Fruit fly (Drosophila melanogaster) whole organism, embryonic: ENCODE measurements around the gene Dic61B.

ENCODE experiments used
- Aef1 ChIP-seq: fragments of 200-800 bp; sonication (Bioruptor generic); IDR thresholded peaks from 3 replicates; pipeline ENCODE4 v1.3.6; 2022; ENCODE audit warnings: missing biosample characterization, missing genetic modification characterization
- BtbVII ChIP-seq: fragments of 200-800 bp; sonication (Bioruptor generic); optimal IDR thresholded peaks from 3 replicates; lab custom pipeline; 2017; ENCODE audit warnings: missing biosample characterization, mild to moderate bottlenecking, missing genetic modification characterization
- CG1024 ChIP-seq: fragments of 200-800 bp; sonication (Bioruptor generic); IDR thresholded peaks from 2 replicates; pipeline ENCODE4 v1.3.6; 2022; ENCODE audit warnings: missing biosample characterization, missing genetic modification characterization
- CG10366 ChIP-seq: fragments of 200-800 bp; sonication (Bioruptor generic); IDR thresholded peaks from 2 replicates; pipeline ENCODE4 v1.3.6; 2022; ENCODE audit warnings: missing biosample characterization, missing genetic modification characterization
- CG11560 ChIP-seq: fragments of 200-800 bp; sonication (Bioruptor generic); IDR thresholded peaks from 3 replicates; pipeline ENCODE4 v1.3.6; 2022; ENCODE audit warnings: missing biosample characterization, missing genetic modification characterization
- CG11723 ChIP-seq: fragments of 200-800 bp; sonication (Bioruptor generic); optimal IDR thresholded peaks from 2 replicates; lab custom pipeline; 2017; ENCODE audit warnings: missing biosample characterization, mild to moderate bottlenecking, missing genetic modification characterization
- CG12071 ChIP-seq: fragments of 200-800 bp; sonication (Bioruptor generic); optimal IDR thresholded peaks from 3 replicates; lab custom pipeline; 2018; ENCODE audit warnings: missing biosample characterization, mild to moderate bottlenecking, missing genetic modification characterization
- CG12155 ChIP-seq: fragments of 200-800 bp; sonication (Bioruptor generic); optimal IDR thresholded peaks from 3 replicates; lab custom pipeline; 2016; ENCODE audit warnings: missing biosample characterization, missing genetic modification characterization
- CG12236 ChIP-seq: fragments of 200-800 bp; sonication (Bioruptor generic); optimal IDR thresholded peaks from 2 replicates; lab custom pipeline; 2016; ENCODE audit warnings: missing biosample characterization, missing genetic modification characterization
- CG12744 ChIP-seq: fragments of 200-800 bp; sonication (Bioruptor generic); optimal IDR thresholded peaks from 2 replicates; lab custom pipeline; 2016; ENCODE audit warnings: missing biosample characterization, missing genetic modification characterization
- CG12942 ChIP-seq: fragments of 200-800 bp; sonication (Bioruptor generic); optimal IDR thresholded peaks from 3 replicates; lab custom pipeline; 2016; ENCODE audit warnings: missing biosample characterization, missing genetic modification characterization
- CG13123 ChIP-seq: fragments of 200-800 bp; sonication (Bioruptor generic); optimal IDR thresholded peaks from 2 replicates; lab custom pipeline; 2016; ENCODE audit warnings: missing biosample characterization, missing genetic modification characterization
- CG14710 ChIP-seq: fragments of 200-800 bp; sonication (Bioruptor generic); optimal IDR thresholded peaks from 3 replicates; lab custom pipeline; 2019; ENCODE audit warnings: missing biosample characterization, mild to moderate bottlenecking, missing genetic modification characterization, moderate library complexity
- CG14965 ChIP-seq: fragments of 200-800 bp; sonication (Bioruptor generic); optimal IDR thresholded peaks from 2 replicates; lab custom pipeline; 2016; ENCODE audit warnings: missing biosample characterization, missing genetic modification characterization, borderline replicate concordance
- CG1529 ChIP-seq: fragments of 200-800 bp; sonication (Bioruptor generic); optimal IDR thresholded peaks from 3 replicates; lab custom pipeline; 2018; ENCODE audit warnings: missing biosample characterization, missing genetic modification characterization
- CG17385 ChIP-seq: fragments of 200-800 bp; sonication (Bioruptor generic); optimal IDR thresholded peaks from 3 replicates; lab custom pipeline; 2018; ENCODE audit warnings: missing biosample characterization, mild to moderate bottlenecking, missing genetic modification characterization
- CG17802 ChIP-seq: fragments of 200-800 bp; sonication (Bioruptor generic); optimal IDR thresholded peaks from 2 replicates; lab custom pipeline; 2018; ENCODE audit warnings: missing biosample characterization, mild to moderate bottlenecking, missing genetic modification characterization, moderate library complexity
- CG18262 ChIP-seq: fragments of 200-800 bp; optimal IDR thresholded peaks from 3 replicates; lab custom pipeline; 2019; ENCODE audit warnings: missing biosample characterization, mild to moderate bottlenecking, missing genetic modification characterization, moderate library complexity
- CG18476 ChIP-seq: fragments of 200-800 bp; sonication (Bioruptor generic); optimal IDR thresholded peaks from 2 replicates; lab custom pipeline; 2016; ENCODE audit warnings: missing biosample characterization, mild to moderate bottlenecking, missing genetic modification characterization
- CG2875 ChIP-seq: fragments of 200-800 bp; sonication (Bioruptor generic); optimal IDR thresholded peaks from 2 replicates; lab custom pipeline; 2017; ENCODE audit warnings: missing biosample characterization, mild to moderate bottlenecking, missing genetic modification characterization, missing genetic modification reagents
- CG31224 ChIP-seq: fragments of 200-800 bp; sonication (Bioruptor generic); IDR thresholded peaks from 2 replicates; pipeline ENCODE4 v1.3.6; 2022; ENCODE audit warnings: missing biosample characterization, missing genetic modification characterization
- CG33213 ChIP-seq: fragments of 200-800 bp; sonication (Bioruptor generic); optimal IDR thresholded peaks from 3 replicates; lab custom pipeline; 2016; ENCODE audit warnings: missing biosample characterization, missing genetic modification characterization
- CG34376 ChIP-seq: fragments of 200-800 bp; sonication (Bioruptor generic); optimal IDR thresholded peaks from 2 replicates; lab custom pipeline; 2018; ENCODE audit warnings: missing biosample characterization, mild to moderate bottlenecking, missing genetic modification characterization
- CG4360 ChIP-seq: fragments of 200-800 bp; sonication (Bioruptor generic); IDR thresholded peaks from 2 replicates; pipeline ENCODE4 v1.3.6; 2022; ENCODE audit warnings: missing biosample characterization, missing genetic modification characterization
- CG4854 ChIP-seq: fragments of 200-800 bp; sonication (Bioruptor generic); optimal IDR thresholded peaks from 2 replicates; lab custom pipeline; 2016; ENCODE audit warnings: missing biosample characterization, missing genetic modification characterization, inconsistent platforms
- CG8944 ChIP-seq: fragments of 200-800 bp; sonication (Bioruptor generic); optimal IDR thresholded peaks from 3 replicates; lab custom pipeline; 2016; ENCODE audit warnings: missing biosample characterization, missing genetic modification characterization
- D19B ChIP-seq: fragments of 200-800 bp; sonication (Bioruptor generic); optimal IDR thresholded peaks from 2 replicates; lab custom pipeline; 2017; ENCODE audit warnings: missing biosample characterization, mild to moderate bottlenecking, missing genetic modification characterization
- Doc2 ChIP-seq: fragments of 200-800 bp; sonication (Bioruptor generic); IDR thresholded peaks from 2 replicates; pipeline ENCODE4 v1.3.6; 2022; ENCODE audit warnings: missing biosample characterization, missing genetic modification characterization
- H2.0 ChIP-seq: fragments of 200-800 bp; sonication (Bioruptor generic); IDR thresholded peaks from 2 replicates; pipeline ENCODE4 v1.3.6; 2022; ENCODE audit warnings: missing biosample characterization, missing genetic modification characterization
- Hand ChIP-seq: fragments of 200-800 bp; sonication (Bioruptor generic); optimal IDR thresholded peaks from 2 replicates; lab custom pipeline; 2017; ENCODE audit warnings: mild to moderate bottlenecking, missing biosample characterization, missing genetic modification reagents, missing genetic modification characterization
- MTF-1 ChIP-seq: fragments of 200-800 bp; sonication (Bioruptor generic); optimal IDR thresholded peaks from 2 replicates; lab custom pipeline; 2018; ENCODE audit warnings: missing biosample characterization, mild to moderate bottlenecking, missing genetic modification characterization, borderline replicate concordance
- Nf-YA ChIP-seq: fragments of 200-800 bp; sonication (Bioruptor generic); IDR thresholded peaks from 2 replicates; pipeline ENCODE4 v1.3.6; 2022; ENCODE audit warnings: missing biosample characterization, missing genetic modification characterization
- Scr ChIP-seq: fragments of 200-800 bp; sonication (Bioruptor generic); IDR thresholded peaks from 2 replicates; pipeline ENCODE4 v1.3.6; 2022; ENCODE audit warnings: missing biosample characterization, missing genetic modification characterization; ENCODE audit not compliant: partially characterized antibody
- Sry-δ ChIP-seq: fragments of 200-800 bp; sonication (Bioruptor generic); optimal IDR thresholded peaks from 2 replicates; lab custom pipeline; 2016; ENCODE audit warnings: missing biosample characterization, missing genetic modification characterization
- chm ChIP-seq: fragments of 200-800 bp; sonication (Bioruptor generic); IDR thresholded peaks from 2 replicates; pipeline ENCODE4 v1.3.6; 2022; ENCODE audit warnings: missing biosample characterization, missing genetic modification characterization
- crc ChIP-seq: fragments of 200-800 bp; sonication (Bioruptor generic); optimal IDR thresholded peaks from 2 replicates; lab custom pipeline; 2016; ENCODE audit warnings: missing biosample characterization, missing genetic modification characterization
- esg ChIP-seq: fragments of 200-800 bp; sonication (Bioruptor generic); conservative IDR thresholded peaks from 2 replicates; pipeline ENCODE4 v1.3.6; 2022; ENCODE audit warnings: missing biosample characterization, missing genetic modification characterization
- gce ChIP-seq: fragments of 200-800 bp; sonication (Bioruptor generic); IDR thresholded peaks from 3 replicates; pipeline ENCODE4 v1.3.6; 2022; ENCODE audit warnings: missing biosample characterization, missing genetic modification characterization
- luna ChIP-seq: fragments of 200-800 bp; sonication (Bioruptor generic); optimal IDR thresholded peaks from 2 replicates; lab custom pipeline; 2016; ENCODE audit warnings: missing biosample characterization, missing genetic modification characterization
- mld ChIP-seq: fragments of 200-800 bp; sonication (Bioruptor generic); IDR thresholded peaks from 3 replicates; pipeline ENCODE4 v1.3.6; 2022; ENCODE audit warnings: missing biosample characterization, missing genetic modification characterization; ENCODE audit not compliant: partially characterized antibody
- nau ChIP-seq: fragments of 200-800 bp; sonication (Bioruptor generic); optimal IDR thresholded peaks from 3 replicates; lab custom pipeline; 2017; ENCODE audit warnings: missing biosample characterization, mild to moderate bottlenecking, missing genetic modification characterization, missing genetic modification reagents
- phol ChIP-seq: fragments of 200-800 bp; sonication (Bioruptor generic); optimal IDR thresholded peaks from 3 replicates; lab custom pipeline; 2018; ENCODE audit warnings: missing biosample characterization, mild to moderate bottlenecking, missing genetic modification characterization, moderate library complexity
- prd ChIP-seq, 3 experiments: fragments of >200 bp in 2 of 3; fragments of 200-800 bp in 1 of 3; sonication (Bioruptor generic) in 1 of 3; optimal IDR thresholded peaks in 2 of 3; IDR thresholded peaks in 1 of 3; 2 replicates in 2 of 3; 3 replicates in 1 of 3; pipeline versions ENCODE4 v1.3.6 to Lab custom; 2017 to 2022; ENCODE audit warnings: missing biosample characterization in 1 of 3, missing genetic modification characterization in 1 of 3
- pum ChIP-seq: fragments of 200-800 bp; sonication (Bioruptor generic); optimal IDR thresholded peaks from 2 replicates; lab custom pipeline; 2016; ENCODE audit warnings: missing biosample characterization, missing genetic modification characterization
- seq ChIP-seq: fragments of 200-800 bp; sonication (Bioruptor generic); IDR thresholded peaks from 2 replicates; pipeline ENCODE4 v1.3.6; 2022; ENCODE audit warnings: missing biosample characterization, missing genetic modification characterization
- shn ChIP-seq: fragments of 200-800 bp; sonication (Bioruptor generic); optimal IDR thresholded peaks from 3 replicates; lab custom pipeline; 2016; ENCODE audit warnings: missing biosample characterization, missing genetic modification characterization
- sr ChIP-seq: fragments of 200-800 bp; sonication (Bioruptor generic); IDR thresholded peaks from 3 replicates; pipeline ENCODE4 v1.3.6; 2022; ENCODE audit warnings: missing biosample characterization, missing genetic modification characterization
- trem ChIP-seq: fragments of 200-800 bp; optimal IDR thresholded peaks from 3 replicates; lab custom pipeline; 2019; ENCODE audit warnings: missing biosample characterization, mild to moderate bottlenecking, missing genetic modification characterization, moderate library complexity
- usp ChIP-seq: fragments of >200 bp; optimal IDR thresholded peaks from 2 replicates; lab custom pipeline; 2017; ENCODE audit warnings: missing biosample characterization, missing genetic modification characterization
- zfh1 ChIP-seq: fragments of 200-800 bp; sonication (Bioruptor generic); IDR thresholded peaks from 3 replicates; pipeline ENCODE4 v1.3.6; 2022; ENCODE audit warnings: missing biosample characterization, missing genetic modification characterization

The Dic61B gene

DNA sequence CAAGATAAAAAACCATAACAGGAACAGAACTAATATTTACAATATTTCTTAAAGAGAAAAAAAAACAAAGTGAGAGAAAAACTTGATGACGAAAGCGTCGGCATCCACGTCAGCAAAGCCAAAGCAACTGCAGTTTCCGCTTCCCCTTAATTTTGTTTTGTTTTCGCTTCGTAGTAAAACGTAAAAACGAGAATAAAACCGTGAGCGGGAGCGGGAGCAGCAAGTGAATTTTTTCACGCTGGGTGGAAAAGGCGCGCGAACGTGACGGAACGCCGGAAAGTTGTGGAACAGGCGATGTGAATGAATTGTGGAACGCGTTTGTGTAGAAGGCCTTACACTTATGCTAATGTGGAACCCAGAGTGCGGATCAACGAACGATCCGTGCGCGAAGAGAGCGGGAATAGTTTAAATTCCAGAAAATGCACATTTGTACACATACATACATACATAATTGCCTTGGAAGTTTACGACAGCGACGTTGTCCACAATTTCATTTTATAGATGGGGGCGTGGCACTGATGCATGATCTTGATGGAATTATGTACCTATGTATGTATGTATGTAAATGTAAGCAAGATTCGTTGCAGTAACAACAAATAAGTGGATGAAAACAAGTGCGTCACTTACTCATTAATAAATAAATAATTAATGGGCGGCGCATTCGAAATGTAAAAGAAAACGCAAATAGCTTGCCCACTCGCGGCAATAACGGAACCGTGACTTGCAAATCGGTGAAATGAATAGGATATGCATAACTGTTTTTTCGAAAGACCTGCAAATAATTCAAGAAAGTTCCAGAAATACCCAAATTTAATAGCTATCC, 23.9 kb downstream of the Dic61B start (continued):
- no peak for TF ChIP-seq Aef1
- TF ChIP-seq CG17802 (tag; lab: Kevin White, UChicago): no peak
- no peak for TF ChIP-seq CG8944 (GFP tag; lab: Kevin White, UChicago)
- no peak for TF ChIP-seq Scr
- no peak for TF ChIP-seq CG4360 (GFP tag; lab: Robert Waterston, UW)
- no peak for TF ChIP-seq H2.0
- TF ChIP-seq mld: no peak
- TF ChIP-seq CG14710 (tag; lab: Kevin White, UChicago): no peak
- peak; percentile 66 for TF ChIP-seq CG11723 (GFP tag; lab: Kevin White, UChicago)
- no peak for TF ChIP-seq CG2875 (GFP tag; lab: Kevin White, UChicago)
- TF ChIP-seq shn (GFP tag; lab: Kevin White, UChicago): no peak
- TF ChIP-seq CG31224 (GFP tag; lab: Robert Waterston, UW): no peak
- TF ChIP-seq Doc2: no peak
- TF ChIP-seq CG14965 (GFP tag; lab: Kevin White, UChicago): no peak
- TF ChIP-seq CG12942: no peak
- TF ChIP-seq usp (GFP tag; lab: Kevin White, UChicago): no peak
- TF ChIP-seq pum (GFP tag; lab: Kevin White, UChicago): no peak
- TF ChIP-seq sr (GFP tag; lab: Robert Waterston, UW): no peak
- TF ChIP-seq prd (optimal IDR thresholded peaks at IDR 0.05; lab: Kevin White, UChicago): no peak
- no peak for TF ChIP-seq prd (GFP tag; IDR thresholded peaks at IDR 0.05; lab: Robert Waterston, UW)
- no peak for TF ChIP-seq esg
- no peak for TF ChIP-seq gce (GFP tag; lab: Robert Waterston, UW)
- no peak for TF ChIP-seq CG33213 (GFP tag; lab: Kevin White, UChicago)
- TF ChIP-seq CG12155 (GFP tag; lab: Kevin White, UChicago): no peak
- no peak for TF ChIP-seq CG18262 (tag; lab: Kevin White, UChicago)
- no peak for TF ChIP-seq CG18476
- no peak for TF ChIP-seq Hand
- TF ChIP-seq CG17385: peak; percentile 1
- no peak for TF ChIP-seq CG12744 (GFP tag; lab: Kevin White, UChicago)
- TF ChIP-seq BtbVII (GFP tag; lab: Kevin White, UChicago): peak; percentile 25
- TF ChIP-seq nau (GFP tag; lab: Kevin White, UChicago): no peak
- TF ChIP-seq CG4854 (GFP tag; lab: Kevin White, UChicago): no peak
- no peak for TF ChIP-seq Nf-YA (GFP tag; lab: Robert Waterston, UW)
- TF ChIP-seq CG12071 (GFP tag; lab: Kevin White, UChicago): no peak
- no peak for TF ChIP-seq CG13123 (GFP tag; lab: Kevin White, UChicago)
- TF ChIP-seq chm (GFP tag; lab: Robert Waterston, UW): 0 out of 2 replicates have a peak, but pooled peaks have one; percentile 36
- TF ChIP-seq CG1529 (GFP tag; lab: Kevin White, UChicago): no peak
- TF ChIP-seq CG10366 (GFP tag; lab: Robert Waterston, UW): no peak
- TF ChIP-seq MTF-1 (GFP tag; lab: Kevin White, UChicago): no peak
- TF ChIP-seq seq (GFP tag; lab: Robert Waterston, UW): no peak
- peak; percentile 35; the same call in 1 of the 3 replicates for TF ChIP-seq zfh1
- no peak for TF ChIP-seq CG11560 (tag; lab: Robert Waterston, UW)
- TF ChIP-seq CG34376 (GFP tag; lab: Kevin White, UChicago): peak; percentile 46
- TF ChIP-seq CG12236 (GFP tag; lab: Kevin White, UChicago): no peak
- TF ChIP-seq Sry-δ (GFP tag; lab: Kevin White, UChicago): no peak
- TF ChIP-seq luna: no peak
- no peak for TF ChIP-seq trem (tag; lab: Kevin White, UChicago)
- no peak for TF ChIP-seq phol (tag; lab: Kevin White, UChicago)
- no peak for TF ChIP-seq D19B
- no peak for TF ChIP-seq CG1024
- no peak for TF ChIP-seq crc (GFP tag; lab: Kevin White, UChicago)
